Fruit fly (Drosophila melanogaster) whole organism, embryonic: ENCODE measurements around the gene CG7656.

ENCODE experiments used
- CG11560 ChIP-seq: fragments of 200-800 bp; sonication (Bioruptor generic); IDR thresholded peaks from 3 replicates; pipeline ENCODE4 v1.3.6; 2022; ENCODE audit warnings: missing biosample characterization, missing genetic modification characterization
- CG12236 ChIP-seq: fragments of 200-800 bp; sonication (Bioruptor generic); optimal IDR thresholded peaks from 2 replicates; lab custom pipeline; 2016; ENCODE audit warnings: missing biosample characterization, missing genetic modification characterization
- CG12769 ChIP-seq: fragments of 200-800 bp; sonication (Bioruptor generic); optimal IDR thresholded peaks from 2 replicates; lab custom pipeline; 2019; ENCODE audit warnings: missing biosample characterization, mild to moderate bottlenecking, missing genetic modification characterization, moderate library complexity
- CG12942 ChIP-seq: fragments of 200-800 bp; sonication (Bioruptor generic); optimal IDR thresholded peaks from 3 replicates; lab custom pipeline; 2016; ENCODE audit warnings: missing biosample characterization, missing genetic modification characterization
- CG14014 ChIP-seq: fragments of 200-800 bp; sonication (Bioruptor generic); IDR thresholded peaks from 2 replicates; pipeline ENCODE4 v1.3.6; 2022; ENCODE audit warnings: missing biosample characterization, missing genetic modification characterization
- CG15011 ChIP-seq: fragments of 200-800 bp; sonication (Bioruptor generic); optimal IDR thresholded peaks from 3 replicates; lab custom pipeline; 2018; ENCODE audit warnings: missing biosample characterization, mild to moderate bottlenecking, missing genetic modification characterization
- CG16813 ChIP-seq: fragments of 200-800 bp; sonication (Bioruptor generic); IDR thresholded peaks from 3 replicates; pipeline ENCODE4 v1.3.6; 2022; ENCODE audit warnings: missing biosample characterization, missing genetic modification characterization; ENCODE audit not compliant: partially characterized antibody
- CG18599 ChIP-seq: fragments of 200-800 bp; sonication (Bioruptor generic); optimal IDR thresholded peaks from 3 replicates; lab custom pipeline; 2017; ENCODE audit warnings: missing biosample characterization, missing genetic modification characterization, mild to moderate bottlenecking, moderate library complexity, missing genetic modification reagents
- CG2199 ChIP-seq: fragments of 200-800 bp; sonication (Bioruptor generic); IDR thresholded peaks from 3 replicates; pipeline ENCODE4 v1.3.6; 2022; ENCODE audit warnings: missing biosample characterization, missing genetic modification characterization
- CG32767 ChIP-seq: fragments of 200-800 bp; sonication (Bioruptor generic); IDR thresholded peaks from 2 replicates; pipeline ENCODE4 v1.3.6; 2022; ENCODE audit warnings: missing biosample characterization, missing genetic modification characterization
- CG34422 ChIP-seq: fragments of 200-800 bp; sonication (Bioruptor generic); IDR thresholded peaks from 3 replicates; pipeline ENCODE4 v1.3.6; 2022; ENCODE audit warnings: missing biosample characterization, missing genetic modification characterization
- CG4617 ChIP-seq: fragments of 200-800 bp; sonication (Bioruptor generic); optimal IDR thresholded peaks from 3 replicates; lab custom pipeline; 2016; ENCODE audit warnings: missing biosample characterization, missing genetic modification characterization, borderline replicate concordance
- CG4707 ChIP-seq: fragments of 200-800 bp; sonication (Bioruptor generic); optimal IDR thresholded peaks from 2 replicates; lab custom pipeline; 2018; ENCODE audit warnings: missing biosample characterization, mild to moderate bottlenecking, missing genetic modification characterization, moderate library complexity
- CG7839 ChIP-seq: fragments of 200-800 bp; sonication (Bioruptor generic); optimal IDR thresholded peaks from 3 replicates; lab custom pipeline; 2018; ENCODE audit warnings: missing biosample characterization, mild to moderate bottlenecking, missing genetic modification characterization, moderate library complexity
- CG7963 ChIP-seq: fragments of 200-800 bp; sonication (Bioruptor generic); IDR thresholded peaks from 3 replicates; pipeline ENCODE4 v1.3.6; 2022; ENCODE audit warnings: missing biosample characterization, missing genetic modification characterization; ENCODE audit not compliant: partially characterized antibody
- CG8290 ChIP-seq, 3 experiments: fragments of 200-800 bp; sonication (Bioruptor generic); optimal IDR thresholded peaks; 2 replicates each; lab custom pipeline; 2016 to 2019; ENCODE audit warnings: missing biosample characterization in 3 of 3, missing genetic modification characterization in 3 of 3, mild to moderate bottlenecking in 2 of 3, moderate library complexity in 1 of 3
- CrebB ChIP-seq: fragments of 200-800 bp; sonication (Bioruptor generic); optimal IDR thresholded peaks from 3 replicates; lab custom pipeline; 2018; ENCODE audit warnings: missing biosample characterization, mild to moderate bottlenecking, missing genetic modification characterization
- D19B ChIP-seq: fragments of 200-800 bp; sonication (Bioruptor generic); optimal IDR thresholded peaks from 2 replicates; lab custom pipeline; 2017; ENCODE audit warnings: missing biosample characterization, mild to moderate bottlenecking, missing genetic modification characterization
- Fer1 ChIP-seq: fragments of 200-800 bp; sonication (Bioruptor generic); optimal IDR thresholded peaks from 2 replicates; lab custom pipeline; 2017; ENCODE audit warnings: missing biosample characterization, mild to moderate bottlenecking, missing genetic modification characterization
- HLH4C ChIP-seq: fragments of 200-800 bp; sonication (Bioruptor generic); IDR thresholded peaks from 3 replicates; pipeline ENCODE4 v1.3.6; 2022; ENCODE audit warnings: missing biosample characterization, missing genetic modification characterization; ENCODE audit not compliant: partially characterized antibody
- Hr3 ChIP-seq: fragments of 200-800 bp; sonication (Bioruptor generic); optimal IDR thresholded peaks from 3 replicates; lab custom pipeline; 2016; ENCODE audit warnings: missing biosample characterization, missing genetic modification characterization
- Hr78 ChIP-seq, 2 experiments: fragments of 200-800 bp in 1 of 2; fragments of >200 bp in 1 of 2; sonication (Bioruptor generic) in 1 of 2; optimal IDR thresholded peaks; 2 replicates each; lab custom pipeline; 2017 to 2019; ENCODE audit warnings: missing biosample characterization in 2 of 2, missing genetic modification characterization in 2 of 2, mild to moderate bottlenecking in 1 of 2, moderate library complexity in 1 of 2
- NfI ChIP-seq: fragments of 200-800 bp; sonication (Bioruptor generic); optimal IDR thresholded peaks from 3 replicates; lab custom pipeline; 2018; ENCODE audit warnings: missing biosample characterization, mild to moderate bottlenecking, missing genetic modification characterization, moderate library complexity
- PHDP ChIP-seq: fragments of 200-800 bp; sonication (Bioruptor generic); optimal IDR thresholded peaks from 3 replicates; lab custom pipeline; 2018; ENCODE audit warnings: missing biosample characterization, mild to moderate bottlenecking, missing genetic modification characterization, moderate library complexity
- Rx ChIP-seq: fragments of 200-800 bp; sonication (Bioruptor generic); IDR thresholded peaks from 2 replicates; pipeline ENCODE4 v1.3.6; 2022; ENCODE audit warnings: missing biosample characterization, missing genetic modification characterization
- Scr ChIP-seq: fragments of 200-800 bp; sonication (Bioruptor generic); IDR thresholded peaks from 2 replicates; pipeline ENCODE4 v1.3.6; 2022; ENCODE audit warnings: missing biosample characterization, missing genetic modification characterization; ENCODE audit not compliant: partially characterized antibody
- Usf ChIP-seq: fragments of 200-800 bp; sonication (Bioruptor generic); optimal IDR thresholded peaks from 2 replicates; lab custom pipeline; 2017; ENCODE audit warnings: missing genotype, missing biosample characterization, missing genetic modification characterization
- Vsx1 ChIP-seq: fragments of 200-800 bp; sonication (Bioruptor generic); optimal IDR thresholded peaks from 2 replicates; lab custom pipeline; 2017; ENCODE audit warnings: missing biosample characterization, mild to moderate bottlenecking, missing genetic modification characterization, missing genetic modification reagents
- ap ChIP-seq: fragments of 200-800 bp; sonication (Bioruptor generic); IDR thresholded peaks from 2 replicates; pipeline ENCODE4 v1.3.6; 2022; ENCODE audit warnings: missing biosample characterization, missing genetic modification characterization
- ato ChIP-seq: fragments of 200-800 bp; sonication (Bioruptor generic); IDR thresholded peaks from 2 replicates; pipeline ENCODE4 v1.3.6; 2022; ENCODE audit warnings: missing biosample characterization, missing genetic modification characterization; ENCODE audit not compliant: partially characterized antibody
- btn ChIP-seq: fragments of 200-800 bp; sonication (Bioruptor generic); optimal IDR thresholded peaks from 2 replicates; lab custom pipeline; 2016; ENCODE audit warnings: missing biosample characterization, missing genetic modification characterization
- dan ChIP-seq: fragments of 200-800 bp; sonication (Bioruptor generic); IDR thresholded peaks from 2 replicates; pipeline ENCODE4 v1.3.6; 2022; ENCODE audit warnings: missing biosample characterization, missing genetic modification characterization
- dimm ChIP-seq: fragments of 200-800 bp; sonication (Bioruptor generic); IDR thresholded peaks from 2 replicates; pipeline ENCODE4 v1.3.6; 2022; ENCODE audit warnings: missing biosample characterization, missing genetic modification characterization
- ewg ChIP-seq: fragments of 200-800 bp; sonication (Bioruptor generic); optimal IDR thresholded peaks from 3 replicates; lab custom pipeline; 2017; ENCODE audit warnings: mild to moderate bottlenecking, missing biosample characterization, missing genetic modification reagents, missing genetic modification characterization
- fd102C ChIP-seq: fragments of 200-800 bp; sonication (Bioruptor generic); optimal IDR thresholded peaks from 2 replicates; lab custom pipeline; 2018; ENCODE audit warnings: missing biosample characterization, mild to moderate bottlenecking, missing genetic modification characterization, moderate library complexity
- fru ChIP-seq: fragments of >200 bp; optimal IDR thresholded peaks from 2 replicates; lab custom pipeline; 2017
- gsb-n ChIP-seq: fragments of 200-800 bp; sonication (Bioruptor generic); optimal IDR thresholded peaks from 3 replicates; lab custom pipeline; 2018; ENCODE audit warnings: missing biosample characterization, mild to moderate bottlenecking, missing genetic modification characterization
- her ChIP-seq: fragments of 200-800 bp; sonication (Bioruptor generic); optimal IDR thresholded peaks from 2 replicates; lab custom pipeline; 2016; ENCODE audit warnings: missing biosample characterization, missing genetic modification characterization
- lola ChIP-seq, 3 experiments: fragments of >200 bp in 2 of 3; fragments of 200-800 bp in 1 of 3; sonication (Bioruptor generic) in 1 of 3; optimal IDR thresholded peaks; 2 replicates each; lab custom pipeline; 2017 to 2019; ENCODE audit warnings: missing biosample characterization in 3 of 3, missing genetic modification characterization in 3 of 3, mild to moderate bottlenecking in 1 of 3, moderate library complexity in 1 of 3
- luna ChIP-seq: fragments of 200-800 bp; sonication (Bioruptor generic); optimal IDR thresholded peaks from 2 replicates; lab custom pipeline; 2016; ENCODE audit warnings: missing biosample characterization, missing genetic modification characterization
- nmo ChIP-seq: fragments of 200-800 bp; sonication (Bioruptor generic); optimal IDR thresholded peaks from 2 replicates; lab custom pipeline; 2018; ENCODE audit warnings: missing biosample characterization, mild to moderate bottlenecking, missing genetic modification characterization, moderate library complexity
- pita ChIP-seq: fragments of 200-800 bp; sonication (Bioruptor generic); optimal IDR thresholded peaks from 2 replicates; lab custom pipeline; 2017; ENCODE audit warnings: missing biosample characterization, mild to moderate bottlenecking, missing genetic modification characterization
- psq ChIP-seq: fragments of 200-800 bp; sonication (Bioruptor generic); optimal IDR thresholded peaks from 2 replicates; lab custom pipeline; 2017; ENCODE audit warnings: missing biosample characterization, missing genetic modification characterization
- schlank ChIP-seq: fragments of 200-800 bp; sonication (Bioruptor generic); optimal IDR thresholded peaks from 2 replicates; lab custom pipeline; 2018; ENCODE audit warnings: missing biosample characterization, mild to moderate bottlenecking, missing genetic modification characterization
- sens ChIP-seq: fragments of 200-800 bp; sonication (Bioruptor generic); peaks from one replicate; lab custom pipeline; 2016; ENCODE audit warnings: missing biosample characterization, missing genetic modification characterization
- sim ChIP-seq: fragments of 200-800 bp; sonication (Bioruptor generic); IDR thresholded peaks from 2 replicates; pipeline ENCODE4 v1.3.6; 2022; ENCODE audit warnings: missing biosample characterization, missing genetic modification characterization
- sisA ChIP-seq: fragments of 200-800 bp; sonication (Bioruptor generic); IDR thresholded peaks from 2 replicates; pipeline ENCODE4 v1.3.6; 2022; ENCODE audit warnings: missing biosample characterization, missing genetic modification characterization
- sqz ChIP-seq: fragments of 200-800 bp; sonication (Bioruptor generic); optimal IDR thresholded peaks from 3 replicates; lab custom pipeline; 2018; ENCODE audit warnings: missing biosample characterization, mild to moderate bottlenecking, missing genetic modification characterization
- stc ChIP-seq: fragments of 200-800 bp; sonication (Bioruptor generic); IDR thresholded peaks from 2 replicates; pipeline ENCODE4 v1.3.6; 2022; ENCODE audit warnings: missing biosample characterization, missing genetic modification characterization
- zen ChIP-seq: fragments of 200-800 bp; sonication (Bioruptor generic); optimal IDR thresholded peaks from 3 replicates; lab custom pipeline; 2018; ENCODE audit warnings: missing biosample characterization, mild to moderate bottlenecking, missing genetic modification characterization, moderate library complexity

Gene CG7656

DNA sequence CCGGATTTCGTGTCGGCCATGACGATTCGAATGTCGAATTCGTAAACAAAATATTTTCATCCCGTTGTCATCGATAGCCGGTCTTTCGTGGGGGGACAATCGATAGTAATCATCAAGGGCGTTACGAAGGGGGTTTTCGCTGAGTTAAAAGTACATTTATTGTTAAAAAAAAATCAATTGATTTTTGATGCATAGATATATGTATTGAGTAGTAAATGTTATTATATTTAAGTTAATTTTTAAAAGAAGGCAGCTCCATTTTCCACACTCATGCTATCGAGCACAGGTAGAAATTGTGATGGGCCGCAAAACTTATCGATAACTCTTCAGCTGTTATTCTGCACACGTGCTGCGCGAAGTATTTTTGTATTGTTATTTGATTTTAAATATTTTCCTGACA is 7.5 kb downstream of the CG7656 start, which contains the start of the genes mrn and CG12301 (continued):
- TF ChIP-seq Scr (peak; percentile 95), dimm (no peak), CG4617 (GFP tag; lab: Kevin White, UChicago) (peak; percentile 15), dan (GFP tag; lab: Robert Waterston, UW) (peak; percentile 51; the same call in 1 of the 2 replicates), PHDP (no peak), fru (no peak), CG2199 (peak; percentile 94), sisA (peak; percentile 76), CG14014 (GFP tag; lab: Robert Waterston, UW) (peak; percentile 70), NfI (GFP tag; lab: Kevin White, UChicago) (peak; percentile 66), CG15011 (GFP tag; lab: Kevin White, UChicago) (no peak), HLH4C (GFP tag; lab: Robert Waterston, UW) (peak; percentile 95), pita (no peak), gsb-n (tag; lab: Kevin White, UChicago) (no peak), schlank (tag; lab: Kevin White, UChicago) (no peak), Hr3 (peak; percentile 68), fd102C (GFP tag; lab: Kevin White, UChicago) (no peak), Hr78 (GFP tag; optimal IDR thresholded peaks at IDR 0.05; lab: Kevin White, UChicago) (no peak), her (GFP tag; lab: Kevin White, UChicago) (peak; percentile 10), CG11560 (tag; lab: Robert Waterston, UW) (peak; percentile 70; the same call in 2 of the 3 replicates), psq (peak; percentile 44), CG12236 (GFP tag; lab: Kevin White, UChicago) (no peak), luna (GFP tag; lab: Kevin White, UChicago) (peak; percentile 20), CG8290 (GFP tag; optimal IDR thresholded peaks at IDR 0.05; lab: Kevin White, UChicago) (no peak), CG8290 (tag; optimal IDR thresholded peaks at IDR 0.05; lab: Kevin White, UChicago) (no peak), CG7839 (tag; lab: Kevin White, UChicago) (no peak), Rx (GFP tag; lab: Robert Waterston, UW) (peak; percentile 90), btn (GFP tag; lab: Kevin White, UChicago) (no peak), CG12769 (no peak), CG12942 (peak; percentile 51), CG4707 (GFP tag; lab: Kevin White, UChicago) (no peak), D19B (no peak), CG16813 (GFP tag; lab: Robert Waterston, UW) (peak; percentile 92), ap (peak; percentile 68), CrebB (tag; lab: Kevin White, UChicago) (peak; percentile 35), ato (GFP tag; lab: Robert Waterston, UW) (peak; percentile 66), CG7963 (GFP tag; lab: Robert Waterston, UW) (peak; percentile 77), sens (GFP tag; lab: Kevin White, UChicago) (peak; percentile 92), Fer1 (GFP tag; lab: Kevin White, UChicago) (peak; percentile 76), lola (GFP tag; optimal IDR thresholded peaks at IDR 0.05; lab: Kevin White, UChicago) (peak in 1 of 3 experiments; percentile 48), CG18599 (GFP tag; lab: Kevin White, UChicago) (no peak), stc (GFP tag; lab: Robert Waterston, UW) (peak; percentile 90), ewg (GFP tag; lab: Kevin White, UChicago) (peak; percentile 71), Vsx1 (GFP tag; lab: Kevin White, UChicago) (no peak), zen (tag; lab: Kevin White, UChicago) (peak; percentile 43), Usf (GFP tag; lab: Kevin White, UChicago) (peak; percentile 23), sqz (GFP tag; lab: Kevin White, UChicago) (no peak), nmo (GFP tag; lab: Kevin White, UChicago) (peak; percentile 86), CG34422 (GFP tag; lab: Robert Waterston, UW) (peak; percentile 98), CG32767 (GFP tag; lab: Robert Waterston, UW) (no peak; the same call in 1 of the 2 replicates), sim (peak; percentile 46; the same call in 1 of the 2 replicates)
